Fruit fly (Drosophila melanogaster) whole organism, prepupa: ENCODE data around the gene spen.

Source experiments
- Blimp-1 ChIP-seq: fragments of 200-800 bp; sonication (Bioruptor generic); optimal IDR thresholded peaks from 3 replicates; lab custom pipeline; 2017; ENCODE audit warnings: missing biosample characterization, missing genetic modification characterization, mild to moderate bottlenecking, moderate library complexity, missing genetic modification reagents
- CG10631 ChIP-seq: fragments of 200-800 bp; sonication (Bioruptor generic); optimal IDR thresholded peaks from 2 replicates; lab custom pipeline; 2016; ENCODE audit warnings: missing biosample characterization, missing genetic modification characterization
- CG11294 ChIP-seq: fragments of 200-800 bp; sonication (Bioruptor generic); IDR thresholded peaks from 2 replicates; pipeline ENCODE4 v1.3.6; 2022; ENCODE audit warnings: missing biosample characterization, missing genetic modification characterization
- CG15336 ChIP-seq: fragments of 200-800 bp; sonication (Bioruptor generic); IDR thresholded peaks from 2 replicates; pipeline ENCODE4 v1.3.6; 2022; ENCODE audit warnings: missing biosample characterization, missing genetic modification characterization
- CG1621 ChIP-seq: fragments of 200-800 bp; sonication (Bioruptor generic); optimal IDR thresholded peaks from 3 replicates; lab custom pipeline; 2018; ENCODE audit warnings: missing biosample characterization, mild to moderate bottlenecking, missing genetic modification characterization
- CG16779 ChIP-seq: fragments of 200-800 bp; sonication (Bioruptor generic); optimal IDR thresholded peaks from 3 replicates; lab custom pipeline; 2017; ENCODE audit warnings: missing biosample characterization, mild to moderate bottlenecking, missing genetic modification characterization
- CG31627 ChIP-seq: fragments of 200-800 bp; sonication (Bioruptor generic); optimal IDR thresholded peaks from 3 replicates; lab custom pipeline; 2016; ENCODE audit warnings: missing biosample characterization, missing genetic modification characterization
- CG34406 ChIP-seq: fragments of 200-800 bp; sonication (Bioruptor generic); optimal IDR thresholded peaks from 3 replicates; lab custom pipeline; 2016; ENCODE audit warnings: missing biosample characterization, missing genetic modification characterization
- CG3919 ChIP-seq: fragments of 200-800 bp; sonication (Bioruptor generic); optimal IDR thresholded peaks from 3 replicates; lab custom pipeline; 2016; ENCODE audit warnings: missing biosample characterization, missing genetic modification characterization
- CG4318 ChIP-seq: fragments of 200-800 bp; sonication (Bioruptor generic); optimal IDR thresholded peaks from 3 replicates; lab custom pipeline; 2017; ENCODE audit warnings: missing biosample characterization, mild to moderate bottlenecking, missing genetic modification characterization
- CG6163 ChIP-seq: fragments of 200-800 bp; sonication (Bioruptor generic); IDR thresholded peaks from 3 replicates; pipeline ENCODE4 v1.3.6; 2022; ENCODE audit warnings: missing biosample characterization, missing genetic modification characterization
- CG7368 ChIP-seq: fragments of 200-800 bp; sonication (Bioruptor generic); optimal IDR thresholded peaks from 3 replicates; lab custom pipeline; 2016; ENCODE audit warnings: missing biosample characterization, missing genetic modification characterization
- CG8119 ChIP-seq: fragments of 200-800 bp; sonication (Bioruptor generic); IDR thresholded peaks from 3 replicates; pipeline ENCODE4 v1.3.6; 2022; ENCODE audit warnings: missing biosample characterization, missing genetic modification characterization
- CG8319 ChIP-seq: fragments of 200-800 bp; sonication (Bioruptor generic); optimal IDR thresholded peaks from 3 replicates; lab custom pipeline; 2016; ENCODE audit warnings: missing biosample characterization, missing genetic modification characterization
- Eip78C ChIP-seq: fragments of 200-800 bp; sonication (Bioruptor generic); peaks from one replicate; lab custom pipeline; 2016; ENCODE audit warnings: missing biosample characterization, missing genetic modification characterization
- Eip93F ChIP-seq: fragments of 200-800 bp; sonication (Bioruptor generic); optimal IDR thresholded peaks from 2 replicates; lab custom pipeline; 2016; ENCODE audit warnings: missing biosample characterization, mild to moderate bottlenecking, missing genetic modification characterization
- Lpt ChIP-seq: fragments of 200-800 bp; sonication (Bioruptor generic); optimal IDR thresholded peaks from 3 replicates; lab custom pipeline; 2016; ENCODE audit warnings: missing biosample characterization, missing genetic modification characterization
- Smox ChIP-seq: fragments of 200-800 bp; sonication (Bioruptor generic); optimal IDR thresholded peaks from 3 replicates; lab custom pipeline; 2016; ENCODE audit warnings: missing biosample characterization, missing genetic modification characterization
- Sox102F ChIP-seq: fragments of 200-800 bp; sonication (Bioruptor generic); optimal IDR thresholded peaks from 2 replicates; lab custom pipeline; 2016; ENCODE audit warnings: missing biosample characterization, mild to moderate bottlenecking, missing genetic modification characterization
- acj6 ChIP-seq: fragments of 200-800 bp; sonication (Bioruptor generic); optimal IDR thresholded peaks from 3 replicates; lab custom pipeline; 2016; ENCODE audit warnings: missing biosample characterization, missing genetic modification characterization
- cyc ChIP-seq: fragments of 200-800 bp; sonication (Bioruptor generic); optimal IDR thresholded peaks from 3 replicates; lab custom pipeline; 2016; ENCODE audit warnings: missing biosample characterization, missing genetic modification characterization
- dac ChIP-seq: fragments of 200-800 bp; sonication (Bioruptor generic); optimal IDR thresholded peaks from 2 replicates; lab custom pipeline; 2017; ENCODE audit warnings: missing biosample characterization, mild to moderate bottlenecking, missing genetic modification characterization
- dsx ChIP-seq: fragments of 200-800 bp; optimal IDR thresholded peaks from 3 replicates; lab custom pipeline; 2019; ENCODE audit warnings: missing biosample characterization, mild to moderate bottlenecking, missing genetic modification characterization, moderate library complexity; ENCODE audit not compliant: poor library complexity, severe bottlenecking
- esn ChIP-seq: fragments of 200-800 bp; sonication (Bioruptor generic); optimal IDR thresholded peaks from 2 replicates; lab custom pipeline; 2016; ENCODE audit warnings: missing biosample characterization, mild to moderate bottlenecking, missing genetic modification characterization, moderate library complexity
- fkh ChIP-seq: fragments of 200-800 bp; sonication (Bioruptor generic); optimal IDR thresholded peaks from 3 replicates; lab custom pipeline; 2017; ENCODE audit warnings: missing biosample characterization, mild to moderate bottlenecking, missing genetic modification characterization, moderate library complexity
- pdm3 ChIP-seq: fragments of 200-800 bp; sonication (Bioruptor generic); optimal IDR thresholded peaks from 3 replicates; lab custom pipeline; 2016; ENCODE audit warnings: missing biosample characterization, missing genetic modification characterization
- salr ChIP-seq, 2 experiments: fragments of 200-800 bp; sonication (Bioruptor generic); optimal IDR thresholded peaks; 3 replicates each; lab custom pipeline; 2016 to 2018; ENCODE audit warnings: missing biosample characterization in 2 of 2, missing genetic modification characterization in 2 of 2, mild to moderate bottlenecking in 1 of 2
- spab ChIP-seq: fragments of 200-800 bp; sonication (Bioruptor generic); optimal IDR thresholded peaks from 2 replicates; lab custom pipeline; 2017; ENCODE audit warnings: missing biosample characterization, mild to moderate bottlenecking, missing genetic modification characterization, missing genetic modification reagents
- ss ChIP-seq, 2 experiments: fragments of 200-800 bp; sonication (Bioruptor generic); optimal IDR thresholded peaks; 2 replicates in 1 of 2; 3 replicates in 1 of 2; lab custom pipeline; 2017 to 2018; ENCODE audit warnings: mild to moderate bottlenecking in 2 of 2, missing biosample characterization in 2 of 2, missing genetic modification characterization in 2 of 2, moderate library complexity in 1 of 2
- topi ChIP-seq: fragments of 200-800 bp; sonication (Bioruptor generic); optimal IDR thresholded peaks from 3 replicates; lab custom pipeline; 2016; ENCODE audit warnings: missing biosample characterization, missing genetic modification characterization

The spen gene

dm6 chr2L:120492-121455 lies 38.1 kb upstream of the spen start (continued):
- TF ChIP-seq CG34406 (GFP tag; lab: Kevin White, UChicago) (no peak), Eip93F (GFP tag; lab: Kevin White, UChicago) (peak; percentile 8), salr (GFP tag; optimal IDR thresholded peaks at IDR 0.05; lab: Kevin White, UChicago) (peak in 1 of 2 experiments; percentile 20), CG6163 (GFP tag; lab: Robert Waterston, UW) (no peak), topi (peak; percentile 32), CG31627 (GFP tag; lab: Kevin White, UChicago) (peak; percentile 6), esn (GFP tag; lab: Kevin White, UChicago) (peak; percentile 51), dsx (no peak), pdm3 (GFP tag; lab: Kevin White, UChicago) (no peak), CG11294 (GFP tag; lab: Robert Waterston, UW) (no peak), spab (GFP tag; lab: Kevin White, UChicago) (no peak), CG8319 (GFP tag; lab: Kevin White, UChicago) (no peak)

- TF ChIP-seq acj6, result no peak
- peak; percentile 30 for TF ChIP-seq fkh
- TF ChIP-seq Blimp-1 (GFP tag; lab: Kevin White, UChicago), result no peak
- no peak for TF ChIP-seq CG3919 (GFP tag; lab: Kevin White, UChicago)
- TF ChIP-seq CG16779 (tag; lab: Kevin White, UChicago), result peak; percentile 44
- TF ChIP-seq CG15336 (GFP tag; lab: Robert Waterston, UW), result peak; percentile 52; the same call in 1 of the 2 replicates
- TF ChIP-seq CG4318 (GFP tag; lab: Kevin White, UChicago), result no peak
- TF ChIP-seq CG6163 (GFP tag; lab: Robert Waterston, UW), result peak; percentile 58; the same call in 2 of the 3 replicates
- TF ChIP-seq CG8119, result peak; percentile 61; the same call in 2 of the 3 replicates
- TF ChIP-seq Lpt, result peak; percentile 80
- peak; percentile 10 to 23 for TF ChIP-seq ss (GFP tag; optimal IDR thresholded peaks at IDR 0.05; lab: Kevin White, UChicago)
- no peak for TF ChIP-seq CG1621 (tag; lab: Kevin White, UChicago)
- no peak for TF ChIP-seq topi
Observed at dm6 chr2L:121456-121831, 37.4 kb upstream of the spen start, which contains the start of gene CG4822. CG4822 (minus strand) TSS chr2L:121754.

- no peak for TF ChIP-seq fkh
- TF ChIP-seq Eip78C (GFP tag; lab: Kevin White, UChicago), result peak; percentile 68
Observed at dm6 chr2L:122167-123006, 36.4 kb upstream of the spen start.

DNA sequence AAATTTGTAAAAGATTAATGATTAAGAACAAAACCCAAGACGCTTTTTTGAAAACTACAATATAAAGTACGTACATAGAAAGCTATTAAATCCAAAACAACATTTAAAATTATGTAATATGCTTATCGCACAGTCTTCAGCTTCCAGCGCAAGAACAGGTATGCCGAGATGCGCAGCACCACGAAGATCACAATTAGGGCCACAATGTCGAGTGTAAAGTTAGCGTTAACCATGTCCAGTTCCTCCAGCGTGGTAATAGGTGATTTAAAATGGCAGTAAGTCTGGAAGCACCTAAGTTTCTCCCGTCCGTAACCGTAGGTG lies 35.9 kb upstream of the spen start:
- no peak for TF ChIP-seq CG4318 (GFP tag; lab: Kevin White, UChicago)
- no peak for TF ChIP-seq Eip78C (GFP tag; lab: Kevin White, UChicago)
- TF ChIP-seq cyc (GFP tag; lab: Kevin White, UChicago), result no peak
- no peak for TF ChIP-seq Smox (GFP tag; lab: Kevin White, UChicago)
- TF ChIP-seq CG11294 (GFP tag; lab: Robert Waterston, UW), result no peak
- TF ChIP-seq CG10631 (GFP tag; lab: Kevin White, UChicago), result no peak
- no peak for TF ChIP-seq dac (GFP tag; lab: Kevin White, UChicago)
- TF ChIP-seq CG7368 (GFP tag; lab: Kevin White, UChicago), result no peak
- TF ChIP-seq Sox102F, result no peak
- no peak for TF ChIP-seq salr (GFP tag; optimal IDR thresholded peaks at IDR 0.05; lab: Kevin White, UChicago)
- no peak for TF ChIP-seq dsx
- TF ChIP-seq, all 60 proteins: peak for 0
